Worm (Caenorhabditis elegans): ENCODE results near the gene C09F12.2.

The C09F12.2 gene

ce11 chrX:11038221-11038620 is 15.5 kb upstream of the C09F12.2 start:
- peak; percentile 38 for TF ChIP-seq dsc-1 (tag; optimal IDR thresholded peaks at IDR 0.05)
- TF ChIP-seq pag-3 (tag; optimal IDR thresholded peaks at IDR 0.05; ENCODE audit: borderline replicate concordance, insufficient read depth): no peak
- no peak for TF ChIP-seq nhr-12 (tag; optimal IDR thresholded peaks at IDR 0.05)
- TF ChIP-seq snpc-4 (tag; optimal IDR thresholded peaks at IDR 0.05): no peak
- TF ChIP-seq tbx-2 (tag; optimal IDR thresholded peaks at IDR 0.05): no peak
- TF ChIP-seq xbp-1 (tag; optimal IDR thresholded peaks at IDR 0.05): no peak
- TF ChIP-seq nhr-28 (tag; optimal IDR thresholded peaks at IDR 0.05): no peak
- no peak for TF ChIP-seq efl-1 (optimal IDR thresholded peaks at IDR 0.05)
- peak in 1 of 2 experiments; percentile 56 for TF ChIP-seq efl-1 (GFP tag; optimal IDR thresholded peaks at IDR 0.05 in 1 of 2)
- TF ChIP-seq swsn-7 (tag; optimal IDR thresholded peaks at IDR 0.05): no peak
- no peak for TF ChIP-seq unc-86 (tag; optimal IDR thresholded peaks at IDR 0.05)
- TF ChIP-seq lin-14 (GFP tag; optimal IDR thresholded peaks at IDR 0.05): peak; percentile 26
- no peak for TF ChIP-seq hpl-2 (GFP tag; optimal IDR thresholded peaks at IDR 0.05)
- no peak for TF ChIP-seq aly-2 (tag; optimal IDR thresholded peaks at IDR 0.05)
- no peak for TF ChIP-seq ceh-63 (GFP tag; optimal IDR thresholded peaks at IDR 0.05)
- no peak for TF ChIP-seq nhr-71 (tag; optimal IDR thresholded peaks at IDR 0.05)
- no peak for TF ChIP-seq jun-1 (tag; optimal IDR thresholded peaks at IDR 0.05)

ce11 chrX:11042777-11043176 is 10.9 kb upstream of the C09F12.2 start, which contains the start of gene C09F12.3:
Gene C09F12.3 (minus strand): TSS chrX:11042877.
- TF ChIP-seq nhr-76 (tag; optimal IDR thresholded peaks at IDR 0.05) (no peak), hpl-2 (GFP tag; optimal IDR thresholded peaks at IDR 0.05) (no peak), fkh-10 (GFP tag; optimal IDR thresholded peaks at IDR 0.05) (no peak), C16A3.4 (tag; optimal IDR thresholded peaks at IDR 0.05) (no peak), lin-13 (GFP tag; optimal IDR thresholded peaks at IDR 0.05) (no peak), unc-30 (tag; optimal IDR thresholded peaks at IDR 0.05) (no peak), alr-1 (tag; optimal IDR thresholded peaks at IDR 0.05; ENCODE audit: borderline replicate concordance) (no peak), nhr-77 (tag; optimal IDR thresholded peaks at IDR 0.05) (no peak), mep-1 (tag; optimal IDR thresholded peaks at IDR 0.05) (no peak), F16B12.6 (tag; optimal IDR thresholded peaks at IDR 0.05) (no peak), tbx-2 (tag; optimal IDR thresholded peaks at IDR 0.05) (no peak), hlh-4 (tag; optimal IDR thresholded peaks at IDR 0.05) (no peak), ets-5 (GFP tag; IDR thresholded peaks at IDR 0.05) (no peak), Y116A8C.19 (tag; optimal IDR thresholded peaks at IDR 0.05; ENCODE audit: borderline replicate concordance) (no peak), fos-1 (tag; optimal IDR thresholded peaks at IDR 0.05) (no peak), xbp-1 (tag; optimal IDR thresholded peaks at IDR 0.05) (no peak)

- TF ChIP-seq lin-39 (tag; optimal IDR thresholded peaks at IDR 0.05) (no peak), jun-1 (tag; optimal IDR thresholded peaks at IDR 0.05) (peak; percentile 34), lin-14 (GFP tag; optimal IDR thresholded peaks at IDR 0.05) (no peak), elt-2 (tag; optimal IDR thresholded peaks at IDR 0.05) (peak; percentile 96), unc-30 (tag; optimal IDR thresholded peaks at IDR 0.05) (no peak), efl-1 (optimal IDR thresholded peaks at IDR 0.05) (no peak), efl-1 (GFP tag; optimal IDR thresholded peaks at IDR 0.05 in 1 of 2) (peak in 1 of 2 experiments; percentile 79), nhr-71 (tag; optimal IDR thresholded peaks at IDR 0.05) (peak; percentile 1), sox-4 (tag; optimal IDR thresholded peaks at IDR 0.05) (no peak), tlp-1 (tag; optimal IDR thresholded peaks at IDR 0.05) (peak; percentile 32)
Observed at ce11 chrX:11047183-11047582, 6.5 kb upstream of the C09F12.2 start, which contains the start of gene clc-1. Gene clc-1 (plus strand): TSS chrX:11047446.

- TF ChIP-seq ceh-8 (GFP tag; optimal IDR thresholded peaks at IDR 0.05) (peak; percentile 53), ces-1 (GFP tag; optimal IDR thresholded peaks at IDR 0.05) (no peak)
Observed at ce11 chrX:11050335-11050734, 3.4 kb upstream of the C09F12.2 start.

ce11 chrX:11057028-11057427 is 3.3 kb downstream of the C09F12.2 start, which contains the start of gene lpr-3:
Gene lpr-3 (plus strand): TSS chrX:11057401.
- TF ChIP-seq mep-1 (tag; optimal IDR thresholded peaks at IDR 0.05) (peak; percentile 32), elt-3 (tag; optimal IDR thresholded peaks at IDR 0.05) (peak in 1 of 6 experiments; percentile 56), lin-14 (GFP tag; optimal IDR thresholded peaks at IDR 0.05) (peak; percentile 1), rnt-1 (tag; optimal IDR thresholded peaks at IDR 0.05) (no peak), tlp-1 (tag; optimal IDR thresholded peaks at IDR 0.05) (no peak), blmp-1 (tag; optimal IDR thresholded peaks at IDR 0.05) (peak; percentile 100), mab-9 (GFP tag; IDR thresholded peaks at IDR 0.05) (no peak), ztf-4 (tag; optimal IDR thresholded peaks at IDR 0.05) (peak; percentile 19), nhr-85 (tag) (peak; percentile 17), lsy-2 (tag; optimal IDR thresholded peaks at IDR 0.05) (no peak)
